Worm (Caenorhabditis elegans) whole organism, early embryonic: ENCODE data around the gene let-60.

ENCODE experiments used
- B0310.2 ChIP-seq: sonication (generic microtip); optimal IDR thresholded peaks from 2 replicates; lab custom pipeline; 2016; ENCODE audit warnings: mild to moderate bottlenecking, missing genetic modification characterization, missing compliant biosample characterization
- F13C5.2 ChIP-seq: sonication (generic microtip); optimal IDR thresholded peaks from 2 replicates; lab custom pipeline; 2017; ENCODE audit warnings: mild to moderate bottlenecking, missing genetic modification characterization, inconsistent platforms, missing compliant biosample characterization
- aly-1 ChIP-seq: sonication (generic microtip); optimal IDR thresholded peaks from 2 replicates; lab custom pipeline; 2016; ENCODE audit warnings: missing genetic modification characterization, missing compliant biosample characterization
- ama-1 ChIP-seq: fragments of 150-350 bp; optimal IDR thresholded peaks from 2 replicates; lab custom pipeline; 2014
- ceh-13 ChIP-seq: fragments of 200-800 bp; sonication (Bioruptor generic); optimal IDR thresholded peaks from 2 replicates; lab custom pipeline; 2018; ENCODE audit warnings: mild to moderate bottlenecking, missing genetic modification characterization, missing compliant biosample characterization
- ceh-36 ChIP-seq: sonication (generic microtip); optimal IDR thresholded peaks from 2 replicates; lab custom pipeline; 2016; ENCODE audit warnings: missing genetic modification characterization, inconsistent platforms, missing compliant biosample characterization
- ets-7 ChIP-seq: sonication (generic microtip); optimal IDR thresholded peaks from 2 replicates; lab custom pipeline; 2016; ENCODE audit warnings: missing genotype, missing genetic modification characterization, missing compliant biosample characterization
- flt-1 ChIP-seq: fragments of 200-800 bp; sonication (Bioruptor generic); IDR thresholded peaks from 2 replicates; pipeline ENCODE4 v1.3.6; 2022; ENCODE audit warnings: missing genetic modification characterization, missing compliant biosample characterization
- hmbx-1 ChIP-seq: sonication (generic microtip); optimal IDR thresholded peaks from 2 replicates; lab custom pipeline; 2016; ENCODE audit warnings: mild to moderate bottlenecking, missing genetic modification characterization, missing compliant biosample characterization
- hmg-4 ChIP-seq: fragments of 200-800 bp; sonication (Bioruptor generic); optimal IDR thresholded peaks from 2 replicates; lab custom pipeline; 2018; ENCODE audit warnings: mild to moderate bottlenecking, missing genetic modification characterization, missing compliant biosample characterization
- hnd-1 ChIP-seq: sonication (generic microtip); optimal IDR thresholded peaks from 2 replicates; lab custom pipeline; 2016; ENCODE audit warnings: missing genetic modification characterization, missing compliant biosample characterization
- pes-1 ChIP-seq: fragments of 200-800 bp; sonication (Bioruptor generic); IDR thresholded peaks from 2 replicates; pipeline ENCODE4 v1.3.6; 2022; ENCODE audit warnings: missing genetic modification reagents, missing genetic modification characterization, missing compliant biosample characterization
- scrt-1 ChIP-seq: fragments of 200-800 bp; sonication (Bioruptor generic); IDR thresholded peaks from 2 replicates; pipeline ENCODE4 v1.3.6; 2022; ENCODE audit warnings: missing genetic modification characterization, missing compliant biosample characterization
- sea-1 ChIP-seq: fragments of 200-800 bp; sonication (Bioruptor generic); conservative IDR thresholded peaks from 2 replicates; pipeline ENCODE4 v1.3.6; 2022; ENCODE audit warnings: missing genetic modification characterization, missing compliant biosample characterization
- tbx-11 ChIP-seq: fragments of 200-800 bp; sonication (Bioruptor generic); IDR thresholded peaks from 2 replicates; pipeline ENCODE4 v1.3.6; 2022; ENCODE audit warnings: missing genetic modification characterization, missing compliant biosample characterization
- tbx-37 ChIP-seq: fragments of 200-800 bp; sonication (Bioruptor generic); conservative IDR thresholded peaks from 2 replicates; pipeline ENCODE4 v1.3.6; 2022; ENCODE audit warnings: missing genetic modification reagents, missing genetic modification characterization, missing compliant biosample characterization
- tra-4 ChIP-seq: sonication (generic microtip); optimal IDR thresholded peaks from 2 replicates; lab custom pipeline; 2017; ENCODE audit warnings: missing genetic modification characterization, missing compliant biosample characterization

let-60 gene

ce11 chrIV:11659794-11660312 lies 31.0 kb downstream of the let-60 start, which contains the start of gene ZK792.1:
Gene ZK792.1, plus strand, starts transcription at chrIV:11659844.
- TF ChIP-seq B0310.2 (tag; lab: Kevin White, UChicago) (no peak), hnd-1 (tag; lab: Kevin White, UChicago) (no peak), ceh-36 (no peak), F13C5.2 (tag; lab: Kevin White, UChicago) (no peak), hmg-4 (GFP tag; lab: Kevin White, UChicago) (no peak), tbx-37 (GFP tag; lab: Robert Waterston, UW) (no peak), aly-1 (no peak), ama-1 (no peak), hmbx-1 (tag; lab: Kevin White, UChicago) (no peak), flt-1 (GFP tag; lab: Robert Waterston, UW) (no peak), ceh-13 (GFP tag; lab: Kevin White, UChicago) (no peak)

- TF ChIP-seq B0310.2 (tag; lab: Kevin White, UChicago) (no peak), tbx-11 (GFP tag; lab: Robert Waterston, UW) (no peak), aly-1 (no peak), sea-1 (GFP tag; lab: Robert Waterston, UW) (no peak), ets-7 (no peak), ceh-36 (no peak)
Observed at ce11 chrIV:11656144-11656780, 34.6 kb downstream of the let-60 start, which contains the start of gene ZK809.5. Gene ZK809.5, plus strand, starts transcription at chrIV:11656730.

- no peak for TF ChIP-seq hmg-4 (GFP tag; lab: Kevin White, UChicago)
- no peak for TF ChIP-seq ets-7
- no peak for TF ChIP-seq ceh-36
- TF ChIP-seq hnd-1 (tag; lab: Kevin White, UChicago): no peak
- no peak for TF ChIP-seq tra-4
- TF ChIP-seq scrt-1: no peak
- TF ChIP-seq hmbx-1 (tag; lab: Kevin White, UChicago): no peak
- TF ChIP-seq tbx-11 (GFP tag; lab: Robert Waterston, UW): no peak
- no peak for TF ChIP-seq tbx-37 (GFP tag; lab: Robert Waterston, UW)
- no peak for TF ChIP-seq B0310.2 (tag; lab: Kevin White, UChicago)
- TF ChIP-seq aly-1: no peak
- TF ChIP-seq sea-1 (GFP tag; lab: Robert Waterston, UW): no peak
- no peak for TF ChIP-seq pes-1
- no peak for TF ChIP-seq F13C5.2 (tag; lab: Kevin White, UChicago)
- TF ChIP-seq flt-1 (GFP tag; lab: Robert Waterston, UW): no peak
- no peak for TF ChIP-seq ceh-13 (GFP tag; lab: Kevin White, UChicago)
- no peak for TF ChIP-seq ama-1
Observed at ce11 chrIV:11655370-11655769, 35.5 kb downstream of the let-60 start, which contains the start of gene ent-1. Gene ent-1, minus strand, starts transcription at chrIV:11655470.

- TF ChIP-seq pes-1: no peak
- no peak for TF ChIP-seq scrt-1
- no peak for TF ChIP-seq tra-4
- no peak for TF ChIP-seq F13C5.2 (tag; lab: Kevin White, UChicago)
- no peak for TF ChIP-seq ceh-36
- no peak for TF ChIP-seq sea-1 (GFP tag; lab: Robert Waterston, UW)
- no peak for TF ChIP-seq ama-1
- TF ChIP-seq ets-7: no peak
- no peak for TF ChIP-seq B0310.2 (tag; lab: Kevin White, UChicago)
- TF ChIP-seq hmbx-1 (tag; lab: Kevin White, UChicago): no peak
- no peak for TF ChIP-seq aly-1
- no peak for TF ChIP-seq ceh-13 (GFP tag; lab: Kevin White, UChicago)
- TF ChIP-seq tbx-11 (GFP tag; lab: Robert Waterston, UW): no peak
- no peak for TF ChIP-seq tbx-37 (GFP tag; lab: Robert Waterston, UW)
- TF ChIP-seq flt-1 (GFP tag; lab: Robert Waterston, UW): no peak
- TF ChIP-seq hmg-4 (GFP tag; lab: Kevin White, UChicago): no peak
- TF ChIP-seq hnd-1 (tag; lab: Kevin White, UChicago): no peak
Observed at ce11 chrIV:11651965-11652453, 38.9 kb downstream of the let-60 start, which contains the start of the genes acl-3 and ndub-6. Gene acl-3, minus strand, starts transcription at chrIV:11652023. Gene ndub-6, plus strand, starts transcription at chrIV:11652403.

- TF ChIP-seq ceh-13 (GFP tag; lab: Kevin White, UChicago) (no peak), B0310.2 (tag; lab: Kevin White, UChicago) (no peak), hmg-4 (GFP tag; lab: Kevin White, UChicago) (no peak), F13C5.2 (tag; lab: Kevin White, UChicago) (no peak), tra-4 (no peak), hmbx-1 (tag; lab: Kevin White, UChicago) (no peak), flt-1 (GFP tag; lab: Robert Waterston, UW) (no peak), hnd-1 (tag; lab: Kevin White, UChicago) (no peak), ceh-36 (no peak), ama-1 (no peak), sea-1 (GFP tag; lab: Robert Waterston, UW) (no peak), tbx-11 (GFP tag; lab: Robert Waterston, UW) (no peak), scrt-1 (no peak), aly-1 (no peak)
Observed at ce11 chrIV:11650344-11650743, 40.5 kb downstream of the let-60 start.

ce11 chrIV:11649031-11649430 lies 41.9 kb downstream of the let-60 start, which contains the start of gene ZK809.8:
Gene ZK809.8, minus strand, starts transcription at chrIV:11649064.
- no peak for TF ChIP-seq tbx-37 (GFP tag; lab: Robert Waterston, UW)
- no peak for TF ChIP-seq pes-1
- TF ChIP-seq ceh-13 (GFP tag; lab: Kevin White, UChicago): no peak
- TF ChIP-seq sea-1 (GFP tag; lab: Robert Waterston, UW): no peak
- no peak for TF ChIP-seq hmbx-1 (tag; lab: Kevin White, UChicago)
- TF ChIP-seq B0310.2 (tag; lab: Kevin White, UChicago): no peak
- no peak for TF ChIP-seq aly-1
- TF ChIP-seq tra-4: no peak
- TF ChIP-seq hmg-4 (GFP tag; lab: Kevin White, UChicago): no peak
- TF ChIP-seq tbx-11 (GFP tag; lab: Robert Waterston, UW): no peak
- no peak for TF ChIP-seq flt-1 (GFP tag; lab: Robert Waterston, UW)
- TF ChIP-seq F13C5.2 (tag; lab: Kevin White, UChicago): no peak
- TF ChIP-seq ets-7: no peak
- TF ChIP-seq ama-1: no peak
- no peak for TF ChIP-seq ceh-36
- no peak for TF ChIP-seq hnd-1 (tag; lab: Kevin White, UChicago)
- TF ChIP-seq scrt-1: no peak
